Worm (Caenorhabditis elegans) whole organism, early embryonic: ENCODE results near the gene C16D2.1.

Experiments
- B0310.2 ChIP-seq: sonication (generic microtip); optimal IDR thresholded peaks from 2 replicates; lab custom pipeline; 2016; ENCODE audit warnings: mild to moderate bottlenecking, missing genetic modification characterization, missing compliant biosample characterization
- F13C5.2 ChIP-seq: sonication (generic microtip); optimal IDR thresholded peaks from 2 replicates; lab custom pipeline; 2017; ENCODE audit warnings: mild to moderate bottlenecking, missing genetic modification characterization, inconsistent platforms, missing compliant biosample characterization
- aly-1 ChIP-seq: sonication (generic microtip); optimal IDR thresholded peaks from 2 replicates; lab custom pipeline; 2016; ENCODE audit warnings: missing genetic modification characterization, missing compliant biosample characterization
- ama-1 ChIP-seq: fragments of 150-350 bp; optimal IDR thresholded peaks from 2 replicates; lab custom pipeline; 2014
- ceh-13 ChIP-seq: fragments of 200-800 bp; sonication (Bioruptor generic); optimal IDR thresholded peaks from 2 replicates; lab custom pipeline; 2018; ENCODE audit warnings: mild to moderate bottlenecking, missing genetic modification characterization, missing compliant biosample characterization
- ceh-36 ChIP-seq: sonication (generic microtip); optimal IDR thresholded peaks from 2 replicates; lab custom pipeline; 2016; ENCODE audit warnings: missing genetic modification characterization, inconsistent platforms, missing compliant biosample characterization
- ets-7 ChIP-seq: sonication (generic microtip); optimal IDR thresholded peaks from 2 replicates; lab custom pipeline; 2016; ENCODE audit warnings: missing genotype, missing genetic modification characterization, missing compliant biosample characterization
- flt-1 ChIP-seq: fragments of 200-800 bp; sonication (Bioruptor generic); IDR thresholded peaks from 2 replicates; pipeline ENCODE4 v1.3.6; 2022; ENCODE audit warnings: missing genetic modification characterization, missing compliant biosample characterization
- hmbx-1 ChIP-seq: sonication (generic microtip); optimal IDR thresholded peaks from 2 replicates; lab custom pipeline; 2016; ENCODE audit warnings: mild to moderate bottlenecking, missing genetic modification characterization, missing compliant biosample characterization
- hmg-4 ChIP-seq: fragments of 200-800 bp; sonication (Bioruptor generic); optimal IDR thresholded peaks from 2 replicates; lab custom pipeline; 2018; ENCODE audit warnings: mild to moderate bottlenecking, missing genetic modification characterization, missing compliant biosample characterization
- pes-1 ChIP-seq: fragments of 200-800 bp; sonication (Bioruptor generic); IDR thresholded peaks from 2 replicates; pipeline ENCODE4 v1.3.6; 2022; ENCODE audit warnings: missing genetic modification reagents, missing genetic modification characterization, missing compliant biosample characterization
- sea-1 ChIP-seq: fragments of 200-800 bp; sonication (Bioruptor generic); conservative IDR thresholded peaks from 2 replicates; pipeline ENCODE4 v1.3.6; 2022; ENCODE audit warnings: missing genetic modification characterization, missing compliant biosample characterization
- tbx-11 ChIP-seq: fragments of 200-800 bp; sonication (Bioruptor generic); IDR thresholded peaks from 2 replicates; pipeline ENCODE4 v1.3.6; 2022; ENCODE audit warnings: missing genetic modification characterization, missing compliant biosample characterization
- tbx-37 ChIP-seq: fragments of 200-800 bp; sonication (Bioruptor generic); conservative IDR thresholded peaks from 2 replicates; pipeline ENCODE4 v1.3.6; 2022; ENCODE audit warnings: missing genetic modification reagents, missing genetic modification characterization, missing compliant biosample characterization
- tra-4 ChIP-seq: sonication (generic microtip); optimal IDR thresholded peaks from 2 replicates; lab custom pipeline; 2017; ENCODE audit warnings: missing genetic modification characterization, missing compliant biosample characterization

Gene C16D2.1

DNA sequence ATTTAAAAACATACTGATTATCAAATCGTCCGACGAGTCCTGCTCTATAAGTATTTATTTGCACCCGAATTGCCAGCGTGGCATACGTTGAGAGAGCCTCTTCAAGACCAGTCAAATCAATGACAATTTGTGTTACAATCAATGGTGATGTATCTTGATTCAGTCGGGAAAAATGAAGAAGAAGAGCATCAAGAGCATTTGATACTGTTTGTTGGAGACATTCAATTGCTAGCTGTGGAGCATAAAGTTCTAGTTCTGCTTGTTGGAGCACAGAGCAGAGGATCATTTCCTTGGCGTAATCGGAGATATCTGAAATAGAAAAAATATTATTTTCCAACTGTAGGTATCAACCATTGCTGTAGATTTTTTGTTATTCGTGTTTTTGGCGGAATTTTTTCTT lies 42.0 kb downstream of the C16D2.1 start:
- TF ChIP-seq hmg-4 (GFP tag; lab: Kevin White, UChicago): no peak

DNA sequence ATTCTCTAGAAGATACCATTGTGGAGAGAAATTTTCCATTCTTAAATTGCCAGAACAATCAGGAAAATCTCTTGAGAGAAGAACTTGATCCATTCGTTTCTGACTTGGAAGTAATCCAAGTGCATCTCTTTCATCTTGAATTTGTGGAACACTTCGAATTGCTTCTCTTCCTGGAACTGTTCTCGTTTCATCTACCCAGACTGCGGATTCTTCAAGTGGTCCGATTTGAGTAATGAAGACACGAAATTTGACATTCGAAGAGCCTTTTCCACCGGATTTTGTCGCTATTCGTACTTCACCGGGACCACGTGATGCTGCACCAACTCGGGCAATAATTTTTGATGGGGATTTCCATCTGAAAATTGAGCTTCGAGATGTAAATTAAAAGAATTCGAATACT lies 45.1 kb downstream of the C16D2.1 start:
- TF ChIP-seq sea-1 (GFP tag; lab: Robert Waterston, UW) (no peak), pes-1 (GFP tag; lab: Robert Waterston, UW) (no peak), ama-1 (no peak), hmbx-1 (no peak), tra-4 (tag; lab: Kevin White, UChicago) (no peak), ets-7 (no peak), B0310.2 (tag; lab: Kevin White, UChicago) (no peak)

DNA sequence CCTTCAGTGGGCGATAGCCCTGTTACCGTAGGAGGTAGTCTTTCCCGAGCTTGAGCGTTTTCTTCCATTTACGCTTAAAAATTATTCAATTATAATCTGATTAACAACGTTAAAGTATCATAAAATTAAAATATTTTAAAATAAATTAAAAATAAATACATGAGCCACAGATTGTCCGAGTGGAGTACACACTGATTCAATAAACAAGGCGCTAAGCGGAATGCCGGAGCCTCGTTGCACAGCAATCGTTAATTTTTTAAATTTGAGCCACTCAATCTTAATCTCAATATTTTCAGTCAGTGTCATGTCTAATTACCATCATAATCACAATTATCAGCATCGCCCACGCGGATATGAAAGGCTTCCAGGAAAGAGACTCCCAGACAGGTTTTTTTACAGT lies 45.6 kb downstream of the C16D2.1 start, which contains the start of the genes sec-5 and pir-1:
Gene sec-5, minus strand, starts transcription at position 73 of the 400 bp plus-strand sequence.
Gene pir-1, plus strand, starts transcription at position 221 of the 400 bp plus-strand sequence.
- TF ChIP-seq tbx-37 (GFP tag; lab: Robert Waterston, UW) (no peak), aly-1 (no peak), ceh-36 (tag; lab: Kevin White, UChicago) (no peak), F13C5.2 (peak; percentile 26), ets-7 (no peak), tra-4 (tag; lab: Kevin White, UChicago) (no peak), pes-1 (GFP tag; lab: Robert Waterston, UW) (no peak)

DNA sequence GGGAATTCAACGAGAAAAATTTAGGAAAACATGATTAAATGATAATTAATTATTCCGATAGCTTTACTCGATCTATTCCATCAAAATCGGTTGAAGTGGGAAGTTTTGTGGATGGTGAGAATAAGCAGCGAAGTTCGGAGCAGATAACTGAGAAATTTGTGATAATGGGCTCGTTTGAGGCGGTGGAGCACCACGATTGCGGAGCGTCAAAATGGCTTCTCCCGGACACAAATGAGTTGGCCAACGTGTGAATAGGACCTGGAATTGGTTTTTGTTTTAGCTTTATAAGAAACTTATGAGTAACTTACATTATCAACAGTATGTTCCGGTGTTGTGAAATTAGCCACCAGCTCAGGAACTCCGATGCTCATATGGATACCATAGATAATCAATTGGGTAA lies 47.3 kb downstream of the C16D2.1 start:
- TF ChIP-seq hmbx-1: no peak

DNA sequence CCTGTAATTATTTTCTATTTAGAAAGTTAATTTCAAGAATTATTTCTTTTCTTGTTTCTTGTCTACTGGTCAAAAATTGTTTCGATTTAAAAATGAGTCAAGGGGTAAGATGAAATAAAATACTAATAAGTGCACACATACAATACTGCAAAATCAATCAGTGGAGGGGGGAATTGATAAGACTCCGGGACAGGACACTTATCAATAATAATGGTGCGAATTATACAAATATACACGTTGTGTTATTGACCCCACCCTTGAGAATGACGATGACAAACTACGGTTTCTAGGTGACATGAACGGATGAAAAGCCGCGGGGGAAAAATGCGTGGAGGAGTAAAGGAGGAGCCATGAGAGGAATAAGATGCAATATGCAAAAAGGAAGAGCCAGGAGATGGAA lies 49.7 kb downstream of the C16D2.1 start:
- TF ChIP-seq sea-1 (GFP tag; lab: Robert Waterston, UW): no peak
- no peak for TF ChIP-seq ceh-13
- no peak for TF ChIP-seq ets-7
- no peak for TF ChIP-seq hmg-4 (GFP tag; lab: Kevin White, UChicago)
- no peak for TF ChIP-seq B0310.2 (tag; lab: Kevin White, UChicago)
- no peak for TF ChIP-seq pes-1 (GFP tag; lab: Robert Waterston, UW)
- TF ChIP-seq tbx-37 (GFP tag; lab: Robert Waterston, UW): no peak
- no peak for TF ChIP-seq tbx-11 (GFP tag; lab: Robert Waterston, UW)
- TF ChIP-seq flt-1 (GFP tag; lab: Robert Waterston, UW): no peak
- TF ChIP-seq hmbx-1: no peak
- no peak for TF ChIP-seq aly-1
- TF ChIP-seq tra-4 (tag; lab: Kevin White, UChicago): no peak
